Worm (Caenorhabditis elegans) whole organism, L1 larva: ENCODE data around the gene mrp-8.

Experiments used
- C04F5.9 ChIP-seq: sonication (generic microtip); optimal IDR thresholded peaks from 2 replicates; lab custom pipeline; 2016; ENCODE audit warnings: missing genetic modification characterization, missing compliant biosample characterization
- C16A3.4 ChIP-seq: fragments of 150-350 bp; optimal IDR thresholded peaks from 2 replicates; lab custom pipeline; 2014; ENCODE audit warnings: missing biosample characterization, missing genetic modification characterization
- F16B12.6 ChIP-seq: fragments of 150-350 bp; optimal IDR thresholded peaks from 2 replicates; lab custom pipeline; 2014; ENCODE audit warnings: missing biosample characterization, missing genetic modification characterization
- ama-1 ChIP-seq: fragments of 150-350 bp; optimal IDR thresholded peaks from 2 replicates; lab custom pipeline; 2014
- ceh-63 ChIP-seq: fragments of 200-800 bp; sonication (Bioruptor generic); optimal IDR thresholded peaks from 2 replicates; lab custom pipeline; 2018; ENCODE audit warnings: mild to moderate bottlenecking, missing genetic modification characterization, missing compliant biosample characterization
- ceh-88 ChIP-seq: fragments of 200-800 bp; sonication (Bioruptor generic); IDR thresholded peaks from 2 replicates; pipeline ENCODE4 v1.3.6; 2022; ENCODE audit warnings: missing genetic modification characterization, missing compliant biosample characterization
- ceh-90 ChIP-seq: sonication (generic microtip); optimal IDR thresholded peaks from 2 replicates; lab custom pipeline; 2016; ENCODE audit warnings: missing genetic modification characterization, missing compliant biosample characterization
- dpl-1 ChIP-seq, 3 experiments: fragments of 150-350 bp in 2 of 3; sonication (generic microtip) in 1 of 3; optimal IDR thresholded peaks; 2 replicates each; lab custom pipeline; 2014 to 2017; ENCODE audit warnings: missing biosample characterization in 3 of 3, missing genetic modification characterization in 3 of 3, missing genetic modification reagents in 3 of 3
- dsc-1 ChIP-seq: sonication (generic microtip); optimal IDR thresholded peaks from 2 replicates; lab custom pipeline; 2016; ENCODE audit warnings: mild to moderate bottlenecking, missing genetic modification characterization, missing compliant biosample characterization
- efl-1 ChIP-seq, 4 experiments: fragments of 150-350 bp; optimal IDR thresholded peaks in 3 of 4; peaks in 1 of 4; 1 replicate in 1 of 4; 2 replicates in 3 of 4; lab custom pipeline; 2014; ENCODE audit warnings: missing biosample characterization in 2 of 4, missing genetic modification characterization in 2 of 4, missing genetic modification reagents in 2 of 4
- efl-3 ChIP-seq: fragments of 200-800 bp; sonication (Bioruptor generic); optimal IDR thresholded peaks from 2 replicates; lab custom pipeline; 2018; ENCODE audit warnings: mild to moderate bottlenecking, missing genetic modification characterization, missing compliant biosample characterization
- egl-13 ChIP-seq: sonication (generic microtip); optimal IDR thresholded peaks from 2 replicates; lab custom pipeline; 2016; ENCODE audit warnings: missing genotype, missing genetic modification reagents, missing genetic modification characterization, missing compliant biosample characterization
- elt-2 ChIP-seq: sonication (generic microtip); optimal IDR thresholded peaks from 2 replicates; lab custom pipeline; 2016; ENCODE audit warnings: missing genetic modification characterization, mild to moderate bottlenecking, inconsistent platforms, missing compliant biosample characterization, missing genetic modification reagents
- fkh-10 ChIP-seq: sonication (generic microtip); optimal IDR thresholded peaks from 2 replicates; lab custom pipeline; 2017; ENCODE audit warnings: missing biosample characterization, missing genetic modification reagents, missing genetic modification characterization
- fkh-8 ChIP-seq: sonication (generic microtip); optimal IDR thresholded peaks from 2 replicates; lab custom pipeline; 2016; ENCODE audit warnings: mild to moderate bottlenecking, missing genetic modification characterization, missing compliant biosample characterization
- fos-1 ChIP-seq: fragments of 150-350 bp; optimal IDR thresholded peaks from 2 replicates; lab custom pipeline; 2014; ENCODE audit warnings: missing biosample characterization, missing genetic modification characterization
- irx-1 ChIP-seq: sonication (generic microtip); optimal IDR thresholded peaks from 2 replicates; lab custom pipeline; 2016; ENCODE audit warnings: missing genetic modification characterization, missing compliant biosample characterization
- isw-1 ChIP-seq: fragments of 200-800 bp; sonication (Bioruptor generic); IDR thresholded peaks from 2 replicates; pipeline ENCODE4 v1.3.6; 2022; ENCODE audit warnings: missing genetic modification characterization, missing compliant biosample characterization
- jun-1 ChIP-seq: fragments of 150-350 bp; optimal IDR thresholded peaks from 2 replicates; lab custom pipeline; 2014; ENCODE audit warnings: missing biosample characterization, missing genetic modification reagents, missing genetic modification characterization
- lin-13 ChIP-seq: fragments of 150-350 bp; optimal IDR thresholded peaks from 2 replicates; lab custom pipeline; 2014; ENCODE audit warnings: missing biosample characterization, missing genetic modification reagents, missing genetic modification characterization
- lin-14 ChIP-seq: fragments of 200-800 bp; sonication (Bioruptor generic); optimal IDR thresholded peaks from 2 replicates; lab custom pipeline; 2018; ENCODE audit warnings: mild to moderate bottlenecking, missing genetic modification characterization, moderate library complexity, missing compliant biosample characterization
- lin-15B ChIP-seq: fragments of 150-350 bp; sonication (generic microtip); optimal IDR thresholded peaks from 3 replicates; lab custom pipeline; 2014; ENCODE audit warnings: missing biosample characterization, missing genetic modification characterization
- lsy-2 ChIP-seq, 2 experiments: fragments of 150-350 bp; optimal IDR thresholded peaks; 2 replicates each; lab custom pipeline; 2014; ENCODE audit warnings: missing biosample characterization in 2 of 2, missing genetic modification characterization in 2 of 2
- mdl-1 ChIP-seq, 2 experiments: fragments of 150-350 bp; optimal IDR thresholded peaks; 2 replicates each; lab custom pipeline; 2014 to 2017; ENCODE audit warnings: missing biosample characterization in 2 of 2, missing genetic modification characterization in 2 of 2, inconsistent platforms in 1 of 2
- mef-2 ChIP-seq: fragments of 150-350 bp; optimal IDR thresholded peaks from 2 replicates; lab custom pipeline; 2014; ENCODE audit warnings: missing biosample characterization, missing genetic modification characterization
- mep-1 ChIP-seq: fragments of 150-350 bp; optimal IDR thresholded peaks from 2 replicates; lab custom pipeline; 2014; ENCODE audit warnings: missing biosample characterization, missing genetic modification characterization
- nhr-12 ChIP-seq: sonication (generic microtip); optimal IDR thresholded peaks from 2 replicates; lab custom pipeline; 2017; ENCODE audit warnings: missing biosample characterization, missing genetic modification characterization
- nhr-19 ChIP-seq: fragments of 200-800 bp; sonication (Bioruptor generic); conservative IDR thresholded peaks from 2 replicates; pipeline ENCODE4 v1.3.6; 2022; ENCODE audit warnings: missing genetic modification characterization, missing compliant biosample characterization
- nhr-20 ChIP-seq: sonication (generic microtip); optimal IDR thresholded peaks from 2 replicates; lab custom pipeline; 2016; ENCODE audit warnings: mild to moderate bottlenecking, missing genetic modification characterization, missing compliant biosample characterization
- nhr-237 ChIP-seq: fragments of 150-350 bp; optimal IDR thresholded peaks from 2 replicates; lab custom pipeline; 2014; ENCODE audit warnings: missing biosample characterization, missing genetic modification characterization
- nhr-28 ChIP-seq: fragments of 150-350 bp; optimal IDR thresholded peaks from 2 replicates; lab custom pipeline; 2014; ENCODE audit warnings: missing biosample characterization, missing genetic modification characterization
- nhr-76 ChIP-seq: sonication (generic microtip); optimal IDR thresholded peaks from 2 replicates; lab custom pipeline; 2017; ENCODE audit warnings: missing biosample characterization, missing genetic modification characterization
- nhr-84 ChIP-seq: sonication (generic microtip); optimal IDR thresholded peaks from 2 replicates; lab custom pipeline; 2017; ENCODE audit warnings: missing biosample characterization, missing genetic modification characterization
- nhr-85 ChIP-seq: sonication (generic microtip); peaks from one replicate; lab custom pipeline; 2016; ENCODE audit warnings: missing genetic modification characterization, inconsistent platforms, missing compliant biosample characterization
- nhr-90 ChIP-seq: sonication (generic microtip); optimal IDR thresholded peaks from 2 replicates; lab custom pipeline; 2016; ENCODE audit warnings: mild to moderate bottlenecking, missing genetic modification characterization, missing compliant biosample characterization; ENCODE audit not compliant: poor library complexity
- pag-3 ChIP-seq: sonication (generic microtip); optimal IDR thresholded peaks from 2 replicates; lab custom pipeline; 2017; ENCODE audit warnings: missing genetic modification characterization, mild to moderate bottlenecking, missing compliant biosample characterization, antibody characterized with exemption, borderline replicate concordance; ENCODE audit not compliant: insufficient read depth
- skn-1 ChIP-seq: fragments of 150-350 bp; optimal IDR thresholded peaks from 2 replicates; lab custom pipeline; 2014; ENCODE audit warnings: missing biosample characterization, missing genetic modification characterization
- snpc-4 ChIP-seq: fragments of 150-350 bp; optimal IDR thresholded peaks from 2 replicates; lab custom pipeline; 2014; ENCODE audit warnings: missing biosample characterization, missing genetic modification characterization
- snu-23 ChIP-seq: sonication (generic microtip); optimal IDR thresholded peaks from 2 replicates; lab custom pipeline; 2016; ENCODE audit warnings: missing genetic modification characterization, missing compliant biosample characterization
- sup-37 ChIP-seq: fragments of 200-800 bp; sonication (Bioruptor generic); optimal IDR thresholded peaks from 2 replicates; lab custom pipeline; 2018; ENCODE audit warnings: mild to moderate bottlenecking, missing genetic modification characterization, missing compliant biosample characterization
- swsn-7 ChIP-seq: sonication (generic microtip); optimal IDR thresholded peaks from 2 replicates; lab custom pipeline; 2016; ENCODE audit warnings: missing genetic modification characterization, missing compliant biosample characterization
- tbx-2 ChIP-seq: sonication (generic microtip); optimal IDR thresholded peaks from 2 replicates; lab custom pipeline; 2016; ENCODE audit warnings: missing genetic modification characterization, missing compliant biosample characterization
- tlp-1 ChIP-seq: fragments of 150-350 bp; optimal IDR thresholded peaks from 2 replicates; lab custom pipeline; 2014; ENCODE audit warnings: missing biosample characterization, missing genetic modification characterization
- unc-130 ChIP-seq: fragments of 150-350 bp; optimal IDR thresholded peaks from 2 replicates; lab custom pipeline; 2017; ENCODE audit warnings: missing biosample characterization, missing genetic modification characterization, inconsistent platforms
- unc-62 ChIP-seq: fragments of 150-350 bp; optimal IDR thresholded peaks from 2 replicates; lab custom pipeline; 2014; ENCODE audit warnings: missing biosample characterization, missing genetic modification reagents, missing genetic modification characterization
- unc-98 ChIP-seq: fragments of 200-800 bp; sonication (Bioruptor generic); IDR thresholded peaks from 2 replicates; pipeline ENCODE4 v1.3.6; 2022; ENCODE audit warnings: missing genetic modification characterization, missing compliant biosample characterization
- xbp-1 ChIP-seq: sonication (generic microtip); optimal IDR thresholded peaks from 2 replicates; lab custom pipeline; 2016; ENCODE audit warnings: missing genetic modification characterization, missing compliant biosample characterization
- zag-1 ChIP-seq: fragments of 150-350 bp; optimal IDR thresholded peaks from 2 replicates; lab custom pipeline; 2014; ENCODE audit warnings: missing biosample characterization, missing genetic modification characterization
- zip-4 ChIP-seq: fragments of 200-800 bp; sonication (Bioruptor generic); optimal IDR thresholded peaks from 2 replicates; lab custom pipeline; 2018; ENCODE audit warnings: mild to moderate bottlenecking, missing genetic modification characterization, moderate library complexity, missing compliant biosample characterization
- ztf-4 ChIP-seq: fragments of 150-350 bp; optimal IDR thresholded peaks from 2 replicates; lab custom pipeline; 2014; ENCODE audit warnings: missing biosample characterization, missing genetic modification characterization

Gene mrp-8

DNA sequence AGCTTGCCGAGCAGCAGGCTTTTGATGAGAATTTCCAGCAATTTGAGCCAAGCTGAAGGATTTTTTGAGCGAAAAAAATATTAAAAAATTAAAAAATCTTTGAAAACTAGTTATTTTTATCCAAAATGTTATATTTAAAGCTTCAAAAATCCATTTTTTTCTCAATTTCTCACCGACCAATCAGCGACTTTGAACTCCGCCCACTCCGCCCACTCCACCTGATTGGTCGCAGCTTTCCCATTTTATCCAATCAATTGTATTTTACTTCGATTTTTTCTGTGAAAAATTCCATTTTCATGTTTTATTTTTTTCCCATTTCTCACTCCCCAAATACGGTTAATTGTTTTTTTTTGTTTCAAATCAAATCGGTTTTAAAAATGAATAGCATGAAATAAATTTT, 42.0 kb upstream of the mrp-8 start:
- TF ChIP-seq nhr-28 (tag; lab: Kevin White, UChicago) = no peak
- TF ChIP-seq efl-1 (optimal IDR thresholded peaks at IDR 0.05; lab: Kevin White, UChicago) = no peak
- peak in 1 of 2 experiments; percentile 18 for TF ChIP-seq efl-1 (GFP tag; optimal IDR thresholded peaks at IDR 0.05 in 1 of 2; lab: Kevin White, UChicago)
- TF ChIP-seq nhr-76 (tag; lab: Kevin White, UChicago) = no peak
- TF ChIP-seq xbp-1 (tag; lab: Kevin White, UChicago) = peak; percentile 46
- peak; percentile 39 to 45 for TF ChIP-seq lsy-2 (tag; optimal IDR thresholded peaks at IDR 0.05; lab: Kevin White, UChicago)
- TF ChIP-seq unc-62 (GFP tag; lab: Kevin White, UChicago) = no peak

DNA sequence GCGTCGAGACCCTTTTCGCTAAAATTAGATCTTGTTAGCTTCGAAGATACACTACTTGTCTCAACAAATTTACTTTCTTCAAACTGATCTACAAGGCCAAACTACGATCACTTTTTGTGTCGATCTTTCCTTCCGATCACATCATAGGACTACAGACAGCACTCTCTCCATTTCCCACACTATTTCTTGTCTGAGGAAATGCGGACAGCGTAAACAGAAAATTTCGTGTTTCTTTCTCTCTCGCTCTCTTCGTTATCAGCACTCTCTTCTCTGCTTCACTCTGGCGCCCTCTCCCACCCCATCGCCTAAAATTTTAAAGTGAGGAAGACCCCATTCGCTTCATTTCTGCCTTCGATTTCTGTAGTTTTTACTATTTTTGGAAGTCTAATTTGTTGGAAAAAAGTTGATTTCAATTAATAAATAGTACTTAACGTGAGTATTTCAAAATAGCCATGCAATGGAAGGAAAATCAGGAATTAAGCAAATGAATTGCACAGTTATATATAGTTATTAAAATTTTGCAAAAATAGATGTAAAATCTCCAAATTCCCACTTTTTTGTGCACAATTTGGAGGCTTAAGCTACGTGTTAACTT, 32.5 kb upstream of the mrp-8 start:
- TF ChIP-seq snpc-4 (tag; lab: Kevin White, UChicago) (peak; percentile 48), mdl-1 (tag; optimal IDR thresholded peaks at IDR 0.05; lab: Kevin White, UChicago) (peak in 1 of 2 experiments; percentile 69), irx-1 (tag; lab: Kevin White, UChicago) (peak; percentile 76), skn-1 (tag; lab: Kevin White, UChicago) (peak; percentile 69), xbp-1 (tag; lab: Kevin White, UChicago) (peak; percentile 58), pag-3 (tag; lab: Kevin White, UChicago) (peak; percentile 46), nhr-76 (tag; lab: Kevin White, UChicago) (no peak), efl-3 (GFP tag; lab: Kevin White, UChicago) (no peak), jun-1 (tag; lab: Kevin White, UChicago) (peak; percentile 78), ama-1 (lab: Kevin White, UChicago) (no peak), nhr-20 (tag; lab: Kevin White, UChicago) (peak; percentile 92), nhr-237 (tag; lab: Kevin White, UChicago) (peak; percentile 25), F16B12.6 (peak; percentile 33), lin-13 (GFP tag; lab: Kevin White, UChicago) (peak; percentile 41), dsc-1 (tag; lab: Kevin White, UChicago) (peak; percentile 16), nhr-84 (tag; lab: Kevin White, UChicago) (no peak), ceh-88 (GFP tag; lab: Robert Waterston, UW) (no peak), mep-1 (tag; lab: Kevin White, UChicago) (peak; percentile 58), egl-13 (tag; lab: Kevin White, UChicago) (no peak), C04F5.9 (no peak), isw-1 (GFP tag; lab: Robert Waterston, UW) (peak; percentile 19; the same call in 1 of the 2 replicates), lin-14 (GFP tag; lab: Kevin White, UChicago) (peak; percentile 92), fkh-10 (GFP tag; lab: Kevin White, UChicago) (peak; percentile 21), zag-1 (no peak), nhr-19 (GFP tag; lab: Robert Waterston, UW) (peak; percentile 59), nhr-12 (tag; lab: Kevin White, UChicago) (no peak), zip-4 (GFP tag; lab: Kevin White, UChicago) (no peak), fkh-8 (peak; percentile 41), C16A3.4 (tag; lab: Kevin White, UChicago) (peak; percentile 44), snu-23 (GFP tag; lab: Kevin White, UChicago) (peak; percentile 88), ztf-4 (tag; lab: Kevin White, UChicago) (peak; percentile 44), lin-15B (tag; lab: Kevin White, UChicago) (peak; percentile 9), ceh-90 (tag; lab: Kevin White, UChicago) (no peak), nhr-85 (tag; lab: Kevin White, UChicago) (peak; percentile 93), unc-98 (no peak), efl-1 (optimal IDR thresholded peaks at IDR 0.05; lab: Kevin White, UChicago) (peak; percentile 76), efl-1 (GFP tag; optimal IDR thresholded peaks at IDR 0.05 in 1 of 2; lab: Kevin White, UChicago) (peak; percentile 59 to 94), lsy-2 (tag; optimal IDR thresholded peaks at IDR 0.05; lab: Kevin White, UChicago) (peak; percentile 75 to 82), elt-2 (tag; lab: Kevin White, UChicago) (no peak), mef-2 (no peak), tbx-2 (tag; lab: Kevin White, UChicago) (peak; percentile 78), fos-1 (tag; lab: Kevin White, UChicago) (peak; percentile 51), swsn-7 (tag; lab: Kevin White, UChicago) (peak; percentile 68), ceh-63 (GFP tag; lab: Kevin White, UChicago) (no peak), sup-37 (GFP tag; lab: Kevin White, UChicago) (no peak), dpl-1 (GFP tag; optimal IDR thresholded peaks at IDR 0.05; lab: Kevin White, UChicago) (peak; percentile 63 to 67 (median 63)), nhr-90 (peak; percentile 76), unc-130 (peak; percentile 73), tlp-1 (tag; lab: Kevin White, UChicago) (no peak)
